Worm (Caenorhabditis elegans): Measurements from ENCODE around the gene clp-9.

The clp-9 gene

ce11 chrV:9913863-9914262 lies 28.1 kb upstream of the clp-9 start, which contains the start of gene fipr-10 (continued):
- TF ChIP-seq die-1 (tag; optimal IDR thresholded peaks at IDR 0.05) = no peak
- TF ChIP-seq K11D2.4 (GFP tag; IDR thresholded peaks at IDR 0.05) = no peak

ce11 chrV:9911165-9911564 lies 25.4 kb upstream of the clp-9 start:
- TF ChIP-seq T26A5.8 (tag; optimal IDR thresholded peaks at IDR 0.05) (no peak), tlf-1 (GFP tag; optimal IDR thresholded peaks at IDR 0.05) (no peak), F55B11.4 (tag; optimal IDR thresholded peaks at IDR 0.05; ENCODE audit: borderline replicate concordance, insufficient read depth) (no peak), Y67H2A.10 (GFP tag; conservative IDR thresholded peaks at IDR 0.05) (no peak), bed-2 (GFP tag; IDR thresholded peaks at IDR 0.05) (no peak), ztf-18 (tag; optimal IDR thresholded peaks at IDR 0.05) (no peak), F37B4.10 (GFP tag; IDR thresholded peaks at IDR 0.05) (no peak), ama-1 (optimal IDR thresholded peaks at IDR 0.05) (no peak), ama-1 (GFP tag; optimal IDR thresholded peaks at IDR 0.05) (no peak), F10E7.11 (tag; optimal IDR thresholded peaks at IDR 0.05) (no peak), die-1 (tag; optimal IDR thresholded peaks at IDR 0.05) (no peak), C06A6.2 (GFP tag; conservative IDR thresholded peaks at IDR 0.05) (no peak), B0261.1 (tag; optimal IDR thresholded peaks at IDR 0.05) (no peak), F22D6.2 (tag; optimal IDR thresholded peaks at IDR 0.05) (no peak), ztf-6 (GFP tag; IDR thresholded peaks at IDR 0.05) (no peak)

DNA sequence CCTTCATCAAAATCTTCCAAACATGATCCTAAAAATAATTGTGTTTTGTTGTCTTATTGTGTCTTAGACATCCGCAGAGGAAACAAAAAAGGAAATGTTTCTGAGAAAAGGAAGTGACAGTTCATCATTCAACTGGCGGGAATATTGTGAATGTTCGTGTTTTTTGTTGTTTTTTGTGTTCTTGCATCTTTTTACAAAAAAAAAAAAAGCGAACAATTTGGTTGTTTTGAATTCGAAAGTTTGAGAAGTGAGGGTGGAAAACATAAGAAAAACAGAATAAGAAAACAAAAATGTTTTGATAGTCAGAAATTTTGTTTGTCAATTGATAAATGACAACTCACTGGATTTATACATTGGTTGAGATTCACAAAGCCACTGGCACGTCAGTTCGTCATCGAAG lies 23.9 kb upstream of the clp-9 start:
- no peak for TF ChIP-seq sdz-38 (tag; optimal IDR thresholded peaks at IDR 0.05)
- TF ChIP-seq Y95B8A.8 (GFP tag; IDR thresholded peaks at IDR 0.05) = no peak
- TF ChIP-seq F55B11.4 (tag; optimal IDR thresholded peaks at IDR 0.05; ENCODE audit: borderline replicate concordance, insufficient read depth) = no peak
- no peak for TF ChIP-seq madf-10 (tag; optimal IDR thresholded peaks at IDR 0.05)
- TF ChIP-seq tbx-9 (tag; optimal IDR thresholded peaks at IDR 0.05; ENCODE audit: borderline replicate concordance) = no peak
- no peak for TF ChIP-seq dpff-1 (tag; optimal IDR thresholded peaks at IDR 0.05)
- TF ChIP-seq hlh-26 (GFP tag; conservative IDR thresholded peaks at IDR 0.05) = no peak
- TF ChIP-seq mxl-1 (tag; optimal IDR thresholded peaks at IDR 0.05) = no peak
- no peak for TF ChIP-seq ceh-100 (GFP tag; IDR thresholded peaks at IDR 0.05)
- no peak for TF ChIP-seq nhr-80 (tag; optimal IDR thresholded peaks at IDR 0.05)
- TF ChIP-seq ztf-18 (tag; optimal IDR thresholded peaks at IDR 0.05) = no peak
- no peak for TF ChIP-seq ceh-91 (GFP tag; IDR thresholded peaks at IDR 0.05)
- TF ChIP-seq Y79H2A.3 (GFP tag; conservative IDR thresholded peaks at IDR 0.05) = no peak
- TF ChIP-seq zim-3 (tag; optimal IDR thresholded peaks at IDR 0.05) = no peak
- no peak for TF ChIP-seq xnd-1 (tag; optimal IDR thresholded peaks at IDR 0.05)
- no peak for TF ChIP-seq K11D2.4 (GFP tag; IDR thresholded peaks at IDR 0.05)
- TF ChIP-seq nfyb-1 (GFP tag; IDR thresholded peaks at IDR 0.05) = no peak
- TF ChIP-seq efl-1 (GFP tag; optimal IDR thresholded peaks at IDR 0.05) = no peak
- TF ChIP-seq cebp-2 (GFP tag; IDR thresholded peaks at IDR 0.05) = no peak
- no peak for TF ChIP-seq dpl-1 (GFP tag; optimal IDR thresholded peaks at IDR 0.05)

ce11 chrV:9907205-9907604 lies 21.4 kb upstream of the clp-9 start:
- no peak for TF ChIP-seq aptf-2 (GFP tag; conservative IDR thresholded peaks at IDR 0.05)
- TF ChIP-seq C17E4.6 (GFP tag; IDR thresholded peaks at IDR 0.05) = no peak
- no peak for TF ChIP-seq sea-2 (GFP tag; IDR thresholded peaks at IDR 0.05)
- TF ChIP-seq ceh-79 (tag; optimal IDR thresholded peaks at IDR 0.05) = no peak
- no peak for TF ChIP-seq ceh-91 (GFP tag; IDR thresholded peaks at IDR 0.05)
- no peak for TF ChIP-seq dpl-1 (GFP tag; optimal IDR thresholded peaks at IDR 0.05)
- no peak for TF ChIP-seq aptf-3 (GFP tag; IDR thresholded peaks at IDR 0.05)
- no peak for TF ChIP-seq T07F8.4 (tag; optimal IDR thresholded peaks at IDR 0.05)
- no peak for TF ChIP-seq lir-1 (GFP tag; conservative IDR thresholded peaks at IDR 0.05)
- TF ChIP-seq zfh-2 (GFP tag; conservative IDR thresholded peaks at IDR 0.05) = no peak
- no peak for TF ChIP-seq unc-130 (GFP tag; optimal IDR thresholded peaks at IDR 0.05)
- TF ChIP-seq bed-2 (GFP tag; IDR thresholded peaks at IDR 0.05) = no peak
- no peak for TF ChIP-seq madf-8 (GFP tag; conservative IDR thresholded peaks at IDR 0.05)
- no peak for TF ChIP-seq ceh-40 (GFP tag; IDR thresholded peaks at IDR 0.05)
- TF ChIP-seq atf-7 (tag; optimal IDR thresholded peaks at IDR 0.05) = no peak

All from whole organism, young adult.